Worm (Caenorhabditis elegans) whole organism, midembryonic: ENCODE data around the gene plpr-1.

Experiments
- T22C8.4 ChIP-seq: fragments of 200-800 bp; sonication (Bioruptor generic); IDR thresholded peaks from 2 replicates; pipeline ENCODE4 v1.3.6; 2022; ENCODE audit warnings: missing genetic modification characterization, missing compliant biosample characterization
- cog-1 ChIP-seq: sonication (generic microtip); optimal IDR thresholded peaks from 2 replicates; lab custom pipeline; 2016; ENCODE audit warnings: missing genetic modification characterization, missing compliant biosample characterization
- flt-1 ChIP-seq: fragments of 200-800 bp; sonication (Bioruptor generic); IDR thresholded peaks from 2 replicates; pipeline ENCODE4 v1.3.6; 2022; ENCODE audit warnings: missing genetic modification characterization, missing compliant biosample characterization
- med-1 ChIP-seq: sonication (generic microtip); optimal IDR thresholded peaks from 2 replicates; lab custom pipeline; 2017; ENCODE audit warnings: missing genetic modification characterization, mild to moderate bottlenecking, missing compliant biosample characterization, antibody characterized with exemption, missing genetic modification reagents; ENCODE audit not compliant: insufficient read depth
- ref-1 ChIP-seq: fragments of 200-800 bp; sonication (Bioruptor generic); conservative IDR thresholded peaks from 2 replicates; pipeline ENCODE4 v1.3.6; 2022; ENCODE audit warnings: missing genetic modification reagents, missing genetic modification characterization, missing compliant biosample characterization
- ztf-23 ChIP-seq: fragments of 200-800 bp; sonication (Bioruptor generic); IDR thresholded peaks from 2 replicates; pipeline ENCODE4 v1.3.6; 2022; ENCODE audit warnings: missing genetic modification reagents, missing genetic modification characterization, missing compliant biosample characterization

- TF ChIP-seq ztf-23 (GFP tag; lab: Robert Waterston, UW) (no peak), med-1 (GFP tag; lab: Kevin White, UChicago) (no peak), cog-1 (tag; lab: Kevin White, UChicago) (no peak), ref-1 (GFP tag; lab: Robert Waterston, UW) (no peak), flt-1 (GFP tag; lab: Robert Waterston, UW) (no peak), T22C8.4 (no peak)
Measured at ce11 chrII:11247414-11247813, 25.3 kb downstream of the plpr-1 start, which contains the start of gene T06D8.10.
